Worm (Caenorhabditis elegans) whole organism, L4 larva: ENCODE data around the gene gnrr-4.

Source experiments
- D1046.2 ChIP-seq: fragments of 200-800 bp; sonication (Bioruptor generic); IDR thresholded peaks from 2 replicates; pipeline ENCODE4 v1.3.6; 2022; ENCODE audit warnings: missing genetic modification characterization, missing compliant biosample characterization
- F37D6.2 ChIP-seq: sonication (generic microtip); optimal IDR thresholded peaks from 2 replicates; lab custom pipeline; 2016; ENCODE audit warnings: mild to moderate bottlenecking, missing genetic modification characterization, missing compliant biosample characterization
- R02D3.7 ChIP-seq: fragments of 150-350 bp; sonication (generic microtip); optimal IDR thresholded peaks from 3 replicates; lab custom pipeline; 2014; ENCODE audit warnings: missing biosample characterization, missing genetic modification characterization
- T20F7.1 ChIP-seq: fragments of 200-800 bp; sonication (Bioruptor generic); optimal IDR thresholded peaks from 2 replicates; lab custom pipeline; 2018; ENCODE audit warnings: mild to moderate bottlenecking, missing genetic modification characterization, missing compliant biosample characterization
- T26A8.4 ChIP-seq: fragments of 200-800 bp; sonication (Bioruptor generic); IDR thresholded peaks from 2 replicates; pipeline ENCODE4 v1.3.6; 2022; ENCODE audit warnings: missing genetic modification characterization, missing compliant biosample characterization
- Y75B8A.6 ChIP-seq: fragments of 200-800 bp; sonication (Bioruptor generic); IDR thresholded peaks from 2 replicates; pipeline ENCODE4 v1.3.6; 2022; ENCODE audit warnings: missing genetic modification reagents, missing genetic modification characterization, missing compliant biosample characterization
- ZK337.2 ChIP-seq: fragments of 200-800 bp; sonication (Bioruptor generic); IDR thresholded peaks from 2 replicates; pipeline ENCODE4 v1.3.6; 2022; ENCODE audit warnings: missing genetic modification reagents, missing genetic modification characterization, missing compliant biosample characterization
- aha-1 ChIP-seq: fragments of 150-350 bp; peaks from one replicate; lab custom pipeline; 2014; ENCODE audit warnings: missing biosample characterization, missing genetic modification characterization
- ama-1 ChIP-seq: fragments of 150-350 bp; optimal IDR thresholded peaks from 2 replicates; lab custom pipeline; 2014; ENCODE audit warnings: inconsistent platforms, mixed read lengths
- attf-4 ChIP-seq: sonication (generic microtip); optimal IDR thresholded peaks from 3 replicates; lab custom pipeline; 2017; ENCODE audit warnings: missing biosample characterization, missing genetic modification characterization
- ceh-20 ChIP-seq: fragments of 200-800 bp; sonication (Bioruptor generic); IDR thresholded peaks from 2 replicates; pipeline ENCODE4 v1.3.6; 2022; ENCODE audit warnings: missing genetic modification reagents, missing genetic modification characterization, missing compliant biosample characterization
- ceh-28 ChIP-seq: fragments of 150-350 bp; optimal IDR thresholded peaks from 2 replicates; lab custom pipeline; 2014; ENCODE audit warnings: missing biosample characterization, missing genetic modification reagents, missing genetic modification characterization
- ces-1 ChIP-seq: fragments of 150-350 bp; sonication (generic microtip); optimal IDR thresholded peaks from 4 replicates; lab custom pipeline; 2014; ENCODE audit warnings: missing biosample characterization, missing genetic modification reagents, missing genetic modification characterization
- daf-19 ChIP-seq: fragments of 200-800 bp; sonication (Bioruptor generic); conservative IDR thresholded peaks from 2 replicates; pipeline ENCODE4 v1.3.6; 2022; ENCODE audit warnings: missing genetic modification characterization, missing compliant biosample characterization
- duxl-1 ChIP-seq: sonication (generic microtip); optimal IDR thresholded peaks from 2 replicates; lab custom pipeline; 2016; ENCODE audit warnings: mild to moderate bottlenecking, missing genetic modification characterization, moderate library complexity, missing compliant biosample characterization; ENCODE audit not compliant: poor library complexity
- dve-1 ChIP-seq: sonication (generic microtip); optimal IDR thresholded peaks from 2 replicates; lab custom pipeline; 2017; ENCODE audit warnings: antibody characterized with exemption, mild to moderate bottlenecking, missing genetic modification characterization, missing compliant biosample characterization; ENCODE audit not compliant: insufficient read depth
- egl-43 ChIP-seq: fragments of 200-800 bp; sonication (Bioruptor generic); IDR thresholded peaks from 2 replicates; pipeline ENCODE4 v1.3.6; 2022; ENCODE audit warnings: missing genetic modification reagents, missing genetic modification characterization, missing compliant biosample characterization
- fos-1 ChIP-seq: fragments of 150-350 bp; optimal IDR thresholded peaks from 2 replicates; lab custom pipeline; 2014; ENCODE audit warnings: missing biosample characterization, missing genetic modification characterization
- hif-1 ChIP-seq, 2 experiments: sonication (generic microtip); optimal IDR thresholded peaks; 2 replicates each; lab custom pipeline; 2016 to 2017; ENCODE audit warnings: missing compliant biosample characterization in 2 of 2, missing genetic modification characterization in 2 of 2, missing genetic modification reagents in 2 of 2, missing genotype in 2 of 2, mild to moderate bottlenecking in 1 of 2
- hlh-30 ChIP-seq: sonication (generic microtip); optimal IDR thresholded peaks from 2 replicates; lab custom pipeline; 2017; ENCODE audit warnings: antibody characterized with exemption, mild to moderate bottlenecking, missing genetic modification characterization, missing compliant biosample characterization; ENCODE audit not compliant: insufficient read depth
- lin-29 ChIP-seq: fragments of 200-800 bp; sonication (Bioruptor generic); IDR thresholded peaks from 2 replicates; pipeline ENCODE4 v1.3.6; 2022; ENCODE audit warnings: missing genetic modification reagents, missing genetic modification characterization, missing compliant biosample characterization
- lin-39 ChIP-seq: fragments of 150-350 bp; optimal IDR thresholded peaks from 2 replicates; lab custom pipeline; 2014; ENCODE audit warnings: missing biosample characterization, missing genetic modification reagents, missing genetic modification characterization
- madf-5 ChIP-seq, 2 experiments: fragments of 200-800 bp; sonication (Bioruptor generic); IDR thresholded peaks; 2 replicates each; pipeline ENCODE4 v1.3.6; 2022; ENCODE audit warnings: missing compliant biosample characterization in 2 of 2, missing genetic modification characterization in 2 of 2
- mdl-1 ChIP-seq, 2 experiments: fragments of 150-350 bp in 1 of 2; sonication (generic microtip) in 1 of 2; optimal IDR thresholded peaks; 2 replicates each; lab custom pipeline; 2014 to 2017; ENCODE audit warnings: missing biosample characterization in 2 of 2, missing genetic modification characterization in 2 of 2
- nhr-10 ChIP-seq: fragments of 150-350 bp; optimal IDR thresholded peaks from 2 replicates; lab custom pipeline; 2014; ENCODE audit warnings: missing biosample characterization, missing genetic modification characterization
- nhr-102 ChIP-seq: sonication (generic microtip); optimal IDR thresholded peaks from 2 replicates; lab custom pipeline; 2016; ENCODE audit warnings: mild to moderate bottlenecking, missing genetic modification characterization, moderate library complexity, missing compliant biosample characterization
- nhr-11 ChIP-seq: fragments of 150-350 bp; optimal IDR thresholded peaks from 2 replicates; lab custom pipeline; 2014; ENCODE audit warnings: missing biosample characterization, missing genetic modification characterization
- nhr-237 ChIP-seq: sonication (generic microtip); optimal IDR thresholded peaks from 2 replicates; lab custom pipeline; 2017; ENCODE audit warnings: missing biosample characterization, missing genetic modification characterization
- nhr-48 ChIP-seq: sonication (generic microtip); optimal IDR thresholded peaks from 2 replicates; lab custom pipeline; 2016; ENCODE audit warnings: mild to moderate bottlenecking, missing genetic modification characterization, missing compliant biosample characterization
- nhr-76 ChIP-seq: fragments of 150-350 bp; optimal IDR thresholded peaks from 2 replicates; lab custom pipeline; 2014; ENCODE audit warnings: missing biosample characterization, missing genetic modification characterization
- saeg-2 ChIP-seq: fragments of 200-800 bp; sonication (Bioruptor generic); IDR thresholded peaks from 2 replicates; pipeline ENCODE4 v1.3.6; 2022; ENCODE audit warnings: missing genetic modification reagents, missing genetic modification characterization, missing compliant biosample characterization
- set-16 ChIP-seq: fragments of 200-800 bp; sonication (Bioruptor generic); IDR thresholded peaks from 2 replicates; pipeline ENCODE4 v1.3.6; 2022; ENCODE audit warnings: missing genetic modification reagents, missing genetic modification characterization, missing compliant biosample characterization
- skn-1 ChIP-seq: fragments of 150-350 bp; optimal IDR thresholded peaks from 2 replicates; lab custom pipeline; 2014; ENCODE audit warnings: missing biosample characterization, missing genetic modification characterization
- snpc-1.2 ChIP-seq: fragments of 200-800 bp; sonication (Bioruptor generic); IDR thresholded peaks from 2 replicates; pipeline ENCODE4 v1.3.6; 2022; ENCODE audit warnings: missing genetic modification reagents, missing genetic modification characterization, missing compliant biosample characterization
- snpc-4 ChIP-seq: fragments of 150-350 bp; optimal IDR thresholded peaks from 2 replicates; lab custom pipeline; 2014; ENCODE audit warnings: missing biosample characterization, missing genetic modification characterization
- spr-1 ChIP-seq: sonication (generic microtip); optimal IDR thresholded peaks from 2 replicates; lab custom pipeline; 2016; ENCODE audit warnings: mild to moderate bottlenecking, missing genetic modification characterization, missing compliant biosample characterization
- unc-39 ChIP-seq: sonication (generic microtip); optimal IDR thresholded peaks from 2 replicates; lab custom pipeline; 2017; ENCODE audit warnings: missing biosample characterization, missing genetic modification characterization
- vab-7 ChIP-seq: fragments of 200-800 bp; sonication (Bioruptor generic); IDR thresholded peaks from 2 replicates; pipeline ENCODE4 v1.3.6; 2022; ENCODE audit warnings: missing genetic modification reagents, missing genetic modification characterization, missing compliant biosample characterization
- zip-2 ChIP-seq: fragments of 150-350 bp; optimal IDR thresholded peaks from 2 replicates; lab custom pipeline; 2014; ENCODE audit warnings: missing biosample characterization, missing genetic modification characterization
- ztf-7 ChIP-seq: fragments of 150-350 bp; optimal IDR thresholded peaks from 2 replicates; lab custom pipeline; 2014; ENCODE audit warnings: missing biosample characterization, missing genetic modification characterization

gnrr-4 gene

ce11 chrX:5763904-5764303 lies 20.8 kb upstream of the gnrr-4 start (continued):
- no peak for TF ChIP-seq lin-39 (tag; lab: Kevin White, UChicago)
- TF ChIP-seq spr-1 (tag; lab: Kevin White, UChicago): peak; percentile 12
- no peak for TF ChIP-seq snpc-4 (tag; lab: Kevin White, UChicago)
- peak; percentile 76; the same call in 1 of the 2 replicates for TF ChIP-seq egl-43 (GFP tag; lab: Robert Waterston, UW)
- peak; percentile 5 for TF ChIP-seq F37D6.2 (tag; lab: Kevin White, UChicago)
- TF ChIP-seq hlh-30 (tag; lab: Kevin White, UChicago): peak; percentile 82
- no peak for TF ChIP-seq daf-19 (GFP tag; lab: Robert Waterston, UW)
- peak in 1 of 2 experiments; percentile 76 for TF ChIP-seq mdl-1 (tag; optimal IDR thresholded peaks at IDR 0.05; lab: Kevin White, UChicago)
- TF ChIP-seq unc-39 (tag; lab: Kevin White, UChicago): no peak
- no peak for TF ChIP-seq ama-1 (lab: Kevin White, UChicago)
- no peak for TF ChIP-seq R02D3.7 (tag; lab: Kevin White, UChicago)
- no peak for TF ChIP-seq duxl-1 (tag; lab: Kevin White, UChicago)
- no peak for TF ChIP-seq ztf-7 (tag; lab: Kevin White, UChicago)
- 0 out of 2 replicates have a peak, but pooled peaks have one; percentile 36 for TF ChIP-seq T26A8.4 (GFP tag; lab: Robert Waterston, UW)
- peak in 1 of 2 experiments; percentile 53 for TF ChIP-seq hif-1 (tag; optimal IDR thresholded peaks at IDR 0.05; lab: Kevin White, UChicago)
- peak; percentile 3; the same call in 1 of the 2 replicates for TF ChIP-seq set-16 (GFP tag; lab: Robert Waterston, UW)
- no peak for TF ChIP-seq nhr-76 (tag; lab: Kevin White, UChicago)
- TF ChIP-seq nhr-102 (tag; lab: Kevin White, UChicago): no peak
- no peak for TF ChIP-seq lin-29 (GFP tag; lab: Robert Waterston, UW)
- TF ChIP-seq ceh-20 (GFP tag; lab: Robert Waterston, UW): no peak
- TF ChIP-seq saeg-2 (GFP tag; lab: Robert Waterston, UW): no peak
- TF ChIP-seq T20F7.1 (GFP tag; lab: Kevin White, UChicago): no peak
- TF ChIP-seq vab-7 (GFP tag; lab: Robert Waterston, UW): 0 out of 2 replicates have a peak, but pooled peaks have one; percentile 23
- TF ChIP-seq aha-1 (tag; lab: Kevin White, UChicago): peak; percentile 96
- TF ChIP-seq ceh-28 (tag; lab: Kevin White, UChicago): no peak
- no peak for TF ChIP-seq D1046.2 (GFP tag; lab: Robert Waterston, UW)
- peak; percentile 75 for TF ChIP-seq nhr-11 (tag; lab: Kevin White, UChicago)
- no peak for TF ChIP-seq ces-1
- TF ChIP-seq, all 104 proteins: peak for 29

DNA sequence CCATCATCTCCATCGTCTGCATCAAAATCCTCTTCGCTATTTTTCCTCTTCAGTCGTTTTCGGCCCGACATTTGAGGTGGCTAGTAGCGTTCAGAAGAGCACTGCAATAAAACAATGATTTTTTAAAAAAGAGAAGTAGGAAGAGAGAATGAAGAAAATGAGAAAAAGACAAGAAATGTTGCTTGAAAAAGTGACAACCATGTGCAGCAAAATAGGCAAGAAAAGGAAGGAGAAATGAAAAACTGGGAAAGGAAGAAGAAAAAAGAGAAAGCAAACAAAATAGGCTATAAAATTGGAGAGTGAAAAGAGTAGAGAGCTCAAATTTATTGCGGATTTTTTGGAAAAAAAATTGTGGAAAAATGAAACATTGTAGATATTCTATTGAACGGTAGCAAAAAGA lies 20.2 kb upstream of the gnrr-4 start, which contains the start of gene tag-294:
TSS of gene tag-294 (minus strand) at position 101 of the 400 bp plus-strand sequence.
- TF ChIP-seq dve-1 (tag; lab: Kevin White, UChicago): no peak
- no peak for TF ChIP-seq zip-2 (tag; lab: Kevin White, UChicago)
- TF ChIP-seq Y75B8A.6 (GFP tag; lab: Robert Waterston, UW): no peak
- no peak for TF ChIP-seq daf-19 (GFP tag; lab: Robert Waterston, UW)
- no peak for TF ChIP-seq attf-4
- no peak for TF ChIP-seq snpc-1.2 (GFP tag; lab: Robert Waterston, UW)
- no peak for TF ChIP-seq fos-1 (tag; lab: Kevin White, UChicago)
- no peak for TF ChIP-seq madf-5 (GFP tag; IDR thresholded peaks at IDR 0.05; lab: Robert Waterston, UW)
- no peak for TF ChIP-seq nhr-237 (tag; lab: Kevin White, UChicago)
- no peak for TF ChIP-seq ZK337.2 (GFP tag; lab: Robert Waterston, UW)
- no peak for TF ChIP-seq nhr-10 (tag; lab: Kevin White, UChicago)
- no peak for TF ChIP-seq skn-1 (tag; lab: Kevin White, UChicago)
- no peak for TF ChIP-seq nhr-48
- TF ChIP-seq mdl-1 (tag; optimal IDR thresholded peaks at IDR 0.05; lab: Kevin White, UChicago): no peak
- TF ChIP-seq, all 104 proteins: peak for 0
